Worm (Caenorhabditis elegans): Measurements from ENCODE around the gene jmjd-2.

The jmjd-2 gene

ce11 chrII:14214109-14214508 lies 29.3 kb downstream of the jmjd-2 start, which contains the start of gene Y48B6A.10:
Y48B6A.10 (plus strand) TSS chrII:14214409.
- TF ChIP-seq lin-13 (GFP tag; optimal IDR thresholded peaks at IDR 0.05) (no peak), ztf-4 (tag; optimal IDR thresholded peaks at IDR 0.05) (no peak), lin-15B (tag; optimal IDR thresholded peaks at IDR 0.05) (no peak), sptf-1 (tag; optimal IDR thresholded peaks at IDR 0.05) (no peak), ceh-90 (tag; optimal IDR thresholded peaks at IDR 0.05) (no peak)

- no peak for TF ChIP-seq nhr-76 (tag; optimal IDR thresholded peaks at IDR 0.05)
- TF ChIP-seq elt-3 (tag; optimal IDR thresholded peaks at IDR 0.05): no peak
- TF ChIP-seq nhr-71 (tag; optimal IDR thresholded peaks at IDR 0.05): no peak
- no peak for TF ChIP-seq tlp-1 (tag; optimal IDR thresholded peaks at IDR 0.05)
- no peak for TF ChIP-seq alr-1 (tag; optimal IDR thresholded peaks at IDR 0.05; ENCODE audit: borderline replicate concordance)
- no peak for TF ChIP-seq unc-30 (tag; optimal IDR thresholded peaks at IDR 0.05)
- TF ChIP-seq efl-1 (optimal IDR thresholded peaks at IDR 0.05): no peak
- no peak for TF ChIP-seq efl-1 (GFP tag; optimal IDR thresholded peaks at IDR 0.05 in 1 of 2)
- no peak for TF ChIP-seq nhr-90 (tag; optimal IDR thresholded peaks at IDR 0.05; ENCODE audit: poor library complexity)
- TF ChIP-seq nhr-20 (tag; optimal IDR thresholded peaks at IDR 0.05): no peak
- TF ChIP-seq aly-2 (tag; optimal IDR thresholded peaks at IDR 0.05): no peak
- TF ChIP-seq dsc-1 (tag; optimal IDR thresholded peaks at IDR 0.05): no peak
- TF ChIP-seq lin-13 (GFP tag; optimal IDR thresholded peaks at IDR 0.05): no peak
- TF ChIP-seq ceh-82 (tag; optimal IDR thresholded peaks at IDR 0.05): no peak
Observed at ce11 chrII:14211118-14211517, 32.3 kb downstream of the jmjd-2 start, which contains the start of gene hot-7. hot-7 (plus strand) TSS chrII:14211418.

ce11 chrII:14206211-14206610 lies 37.2 kb downstream of the jmjd-2 start:
- TF ChIP-seq unc-86 (tag; optimal IDR thresholded peaks at IDR 0.05): no peak
- TF ChIP-seq irx-1 (tag; optimal IDR thresholded peaks at IDR 0.05): no peak
- no peak for TF ChIP-seq fos-1 (tag; optimal IDR thresholded peaks at IDR 0.05)
- TF ChIP-seq ztf-4 (tag; optimal IDR thresholded peaks at IDR 0.05): no peak
- TF ChIP-seq alr-1 (tag; optimal IDR thresholded peaks at IDR 0.05; ENCODE audit: borderline replicate concordance): no peak

ce11 chrII:14205335-14205734 lies 38.1 kb downstream of the jmjd-2 start, which contains the start of gene ace-3:
ace-3 (plus strand) TSS chrII:14205635.
- no peak for TF ChIP-seq C34B4.2 (tag; optimal IDR thresholded peaks at IDR 0.05)
- TF ChIP-seq sup-37 (GFP tag; optimal IDR thresholded peaks at IDR 0.05): no peak
- no peak for TF ChIP-seq unc-62 (GFP tag; optimal IDR thresholded peaks at IDR 0.05)
- no peak for TF ChIP-seq nhr-11 (tag; optimal IDR thresholded peaks at IDR 0.05)
- no peak for TF ChIP-seq aly-2 (tag; optimal IDR thresholded peaks at IDR 0.05)
- TF ChIP-seq lin-39 (tag; optimal IDR thresholded peaks at IDR 0.05): no peak
- TF ChIP-seq nhr-71 (tag; optimal IDR thresholded peaks at IDR 0.05): no peak
- no peak for TF ChIP-seq mef-2 (tag; optimal IDR thresholded peaks at IDR 0.05)
- TF ChIP-seq nhr-77 (tag; optimal IDR thresholded peaks at IDR 0.05): no peak
- no peak for TF ChIP-seq hlh-4 (tag; optimal IDR thresholded peaks at IDR 0.05)
- TF ChIP-seq Y116A8C.19 (tag; optimal IDR thresholded peaks at IDR 0.05; ENCODE audit: borderline replicate concordance): no peak
- no peak for TF ChIP-seq C04F5.9 (tag; optimal IDR thresholded peaks at IDR 0.05)

ce11 chrII:14197499-14198096 lies 45.8 kb downstream of the jmjd-2 start, which contains the start of gene ace-4:
ace-4 (plus strand) TSS chrII:14198046.
- TF ChIP-seq F16B12.6 (tag; optimal IDR thresholded peaks at IDR 0.05): no peak
- peak; percentile 50 for TF ChIP-seq nhr-85 (tag)
- no peak for TF ChIP-seq zip-4 (GFP tag; optimal IDR thresholded peaks at IDR 0.05)
- TF ChIP-seq unc-130 (tag; optimal IDR thresholded peaks at IDR 0.05): no peak
- no peak for TF ChIP-seq fkh-4 (tag; optimal IDR thresholded peaks at IDR 0.05; ENCODE audit: borderline replicate concordance)
- no peak for TF ChIP-seq mdl-1 (tag; optimal IDR thresholded peaks at IDR 0.05)
- no peak for TF ChIP-seq mab-9 (GFP tag; IDR thresholded peaks at IDR 0.05)
